Fruit fly (Drosophila melanogaster) whole organism: ENCODE measurements around the gene corn.

ENCODE experiments used
- Dll ChIP-seq: fragments of >200 bp; optimal IDR thresholded peaks from 2 replicates; lab custom pipeline; 2017
- pan ChIP-seq: fragments of >200 bp; optimal IDR thresholded peaks from 2 replicates; lab custom pipeline; 2017

DNA sequence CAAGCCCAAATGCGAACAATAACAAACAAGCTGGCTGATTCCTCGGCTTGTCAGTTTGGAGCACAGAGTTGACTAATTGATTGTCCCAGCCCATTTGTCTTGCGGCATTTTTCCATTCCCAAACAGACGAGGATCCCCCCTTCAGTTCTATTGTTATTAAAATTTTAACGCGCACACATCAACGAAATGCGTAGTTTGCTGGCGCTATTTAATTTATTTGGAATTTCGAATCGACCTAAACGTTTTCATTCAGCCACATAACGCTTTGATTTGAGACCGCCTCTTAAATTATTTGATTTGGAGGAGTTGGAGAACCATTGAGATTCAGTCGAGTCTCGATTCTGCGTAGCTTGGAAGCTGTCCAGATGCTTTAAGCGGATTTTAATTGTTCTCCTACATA, 40.9 kb downstream of the corn start:
- TF ChIP-seq Dll (lab: Kevin White, UChicago) (no peak), pan (lab: Kevin White, UChicago) (no peak)
